Fruit fly (Drosophila melanogaster) whole organism, wandering third instar larva: ENCODE measurements around the gene alpha-Man-Ib.

Experiments used
- Abd-B ChIP-seq: fragments of >200 bp; optimal IDR thresholded peaks from 2 replicates; lab custom pipeline; 2017; ENCODE audit warnings: missing biosample characterization, missing genetic modification characterization
- Dfd ChIP-seq: fragments of >200 bp; optimal IDR thresholded peaks from 2 replicates; lab custom pipeline; 2017; ENCODE audit warnings: missing biosample characterization, missing genetic modification characterization
- Dif ChIP-seq: fragments of 200-275, 200-300 bp; sonication (Bioruptor generic); optimal IDR thresholded peaks from 2 replicates; lab custom pipeline; 2018; ENCODE audit warnings: missing biosample characterization, missing genetic modification characterization; ENCODE audit not compliant: partially characterized antibody
- GATAd ChIP-seq: sonication (Bioruptor generic); optimal IDR thresholded peaks from 2 replicates; lab custom pipeline; 2016; ENCODE audit warnings: missing biosample characterization, missing genetic modification characterization
- Hnf4 ChIP-seq: fragments of 200-800 bp; sonication (Bioruptor generic); optimal IDR thresholded peaks from 2 replicates; lab custom pipeline; 2016; ENCODE audit warnings: missing biosample characterization, mild to moderate bottlenecking, missing genetic modification characterization
- Mio ChIP-seq: sonication (Bioruptor generic); optimal IDR thresholded peaks from 2 replicates; lab custom pipeline; 2016; ENCODE audit warnings: missing biosample characterization, missing genetic modification characterization
- Myc ChIP-seq: fragments of >200 bp; optimal IDR thresholded peaks from 2 replicates; lab custom pipeline; 2017
- N ChIP-seq: fragments of >200 bp; optimal IDR thresholded peaks from 2 replicates; lab custom pipeline; 2018; ENCODE audit warnings: missing biosample characterization, missing external identifiers, missing genetic modification characterization
- Rel ChIP-seq, 2 experiments: fragments of 200-800 bp; sonication (Bioruptor generic) in 1 of 2; optimal IDR thresholded peaks; 2 replicates in 1 of 2; 3 replicates in 1 of 2; lab custom pipeline; 2016 to 2019; ENCODE audit warnings: mild to moderate bottlenecking in 2 of 2, missing biosample characterization in 2 of 2, missing genetic modification characterization in 2 of 2, moderate library complexity in 1 of 2
- Sp1 ChIP-seq: fragments of 200-800 bp; sonication (Bioruptor generic); optimal IDR thresholded peaks from 3 replicates; lab custom pipeline; 2019; ENCODE audit warnings: missing biosample characterization, mild to moderate bottlenecking, missing genetic modification characterization, moderate library complexity
- Vsx2 ChIP-seq: fragments of 200-300, 225-300 bp; sonication (Bioruptor generic); optimal IDR thresholded peaks from 2 replicates; lab custom pipeline; 2018; ENCODE audit warnings: missing biosample characterization, missing genetic modification characterization; ENCODE audit not compliant: partially characterized antibody
- brk ChIP-seq: fragments of 200-800 bp; sonication (Bioruptor generic); optimal IDR thresholded peaks from 2 replicates; lab custom pipeline; 2016; ENCODE audit warnings: missing biosample characterization, mild to moderate bottlenecking, missing genetic modification characterization
- dmrt93B ChIP-seq: fragments of 200-800 bp; sonication (Bioruptor generic); optimal IDR thresholded peaks from 2 replicates; lab custom pipeline; 2018; ENCODE audit warnings: missing biosample characterization, mild to moderate bottlenecking, missing genetic modification characterization
- dsf ChIP-seq: sonication (Bioruptor generic); optimal IDR thresholded peaks from 2 replicates; lab custom pipeline; 2016; ENCODE audit warnings: missing biosample characterization, missing genetic modification characterization, borderline replicate concordance
- ey ChIP-seq: fragments of 200-800 bp; sonication (Bioruptor generic); optimal IDR thresholded peaks from 2 replicates; lab custom pipeline; 2016; ENCODE audit warnings: missing biosample characterization, missing genetic modification characterization
- foxo ChIP-seq, 2 experiments: fragments of 200-800 bp; sonication (Bioruptor generic); optimal IDR thresholded peaks; 2 replicates in 1 of 2; 3 replicates in 1 of 2; lab custom pipeline; 2016 to 2017; ENCODE audit warnings: missing biosample characterization in 2 of 2, missing genetic modification characterization in 2 of 2
- fru ChIP-seq: fragments of 200-800 bp; sonication (Bioruptor generic); optimal IDR thresholded peaks from 3 replicates; lab custom pipeline; 2016; ENCODE audit warnings: missing biosample characterization, mild to moderate bottlenecking, missing genetic modification characterization
- h ChIP-seq: fragments of 200-800 bp; sonication (Bioruptor generic); optimal IDR thresholded peaks from 3 replicates; lab custom pipeline; 2016; ENCODE audit warnings: missing biosample characterization, mild to moderate bottlenecking, missing genetic modification characterization
- jim ChIP-seq: fragments of 175-275, 200-325 bp; sonication (Bioruptor generic); optimal IDR thresholded peaks from 2 replicates; lab custom pipeline; 2016; ENCODE audit warnings: missing biosample characterization, mild to moderate bottlenecking, missing genetic modification characterization
- lola ChIP-seq: fragments of >200 bp; optimal IDR thresholded peaks from 2 replicates; lab custom pipeline; 2017; ENCODE audit warnings: missing biosample characterization, missing genetic modification characterization
- pan ChIP-seq: fragments of >200 bp; optimal IDR thresholded peaks from 2 replicates; lab custom pipeline; 2017
- rgr ChIP-seq: fragments of 200-800 bp; sonication (Bioruptor generic); optimal IDR thresholded peaks from 3 replicates; lab custom pipeline; 2016; ENCODE audit warnings: missing biosample characterization, mild to moderate bottlenecking, missing genetic modification characterization
- sv ChIP-seq: fragments of 200-800 bp; sonication (Bioruptor generic); optimal IDR thresholded peaks from 3 replicates; lab custom pipeline; 2016; ENCODE audit warnings: missing biosample characterization, missing genetic modification characterization
- tai ChIP-seq: sonication (Bioruptor generic); optimal IDR thresholded peaks from 2 replicates; lab custom pipeline; 2016; ENCODE audit warnings: missing biosample characterization, missing genetic modification characterization
- woc ChIP-seq: sonication (Bioruptor generic); optimal IDR thresholded peaks from 2 replicates; lab custom pipeline; 2016; ENCODE audit warnings: missing biosample characterization, mild to moderate bottlenecking, missing genetic modification characterization

alpha-Man-Ib gene

dm6 chr3R:29083459-29084457 lies 28.9 kb downstream of the alpha-Man-Ib start:
- TF ChIP-seq Mio (no peak), rgr (GFP tag; lab: Kevin White, UChicago) (peak; percentile 17), fru (GFP tag; lab: Kevin White, UChicago) (peak; percentile 12), Myc (lab: Kevin White, UChicago) (no peak), Sp1 (GFP tag; lab: Kevin White, UChicago) (no peak), foxo (GFP tag; optimal IDR thresholded peaks at IDR 0.05; lab: Kevin White, UChicago) (peak in 1 of 2 experiments; percentile 45), Abd-B (no peak), N (no peak)

- no peak for TF ChIP-seq ey (GFP tag; lab: Kevin White, UChicago)
- TF ChIP-seq Rel (GFP tag; optimal IDR thresholded peaks at IDR 0.05; lab: Kevin White, UChicago), result no peak
- peak; percentile 53 for TF ChIP-seq Rel (tag; optimal IDR thresholded peaks at IDR 0.05; lab: Kevin White, UChicago)
- peak; percentile 16 for TF ChIP-seq Vsx2
- TF ChIP-seq Mio, result no peak
- TF ChIP-seq Dfd (GFP tag; lab: Kevin White, UChicago), result peak; percentile 9
- TF ChIP-seq woc (GFP tag; lab: Kevin White, UChicago), result no peak
- TF ChIP-seq Myc (lab: Kevin White, UChicago), result peak; percentile 39
Measured at dm6 chr3R:29082511-29083296, 29.9 kb downstream of the alpha-Man-Ib start.

dm6 chr3R:29082034-29082433 lies 30.6 kb downstream of the alpha-Man-Ib start:
- TF ChIP-seq lola (GFP tag; lab: Kevin White, UChicago), result no peak
- TF ChIP-seq dmrt93B (GFP tag; lab: Kevin White, UChicago), result no peak
- TF ChIP-seq Hnf4 (GFP tag; lab: Kevin White, UChicago), result no peak
- TF ChIP-seq Rel (GFP tag; optimal IDR thresholded peaks at IDR 0.05; lab: Kevin White, UChicago), result no peak
- TF ChIP-seq Rel (tag; optimal IDR thresholded peaks at IDR 0.05; lab: Kevin White, UChicago), result peak; percentile 49
- no peak for TF ChIP-seq GATAd (GFP tag; lab: Kevin White, UChicago)

- TF ChIP-seq Dif, result no peak
- TF ChIP-seq h, result no peak
- no peak for TF ChIP-seq rgr (GFP tag; lab: Kevin White, UChicago)
- TF ChIP-seq ey (GFP tag; lab: Kevin White, UChicago), result no peak
- no peak for TF ChIP-seq brk (GFP tag; lab: Kevin White, UChicago)
- no peak for TF ChIP-seq Vsx2
- TF ChIP-seq GATAd (GFP tag; lab: Kevin White, UChicago), result no peak
- no peak for TF ChIP-seq pan (lab: Kevin White, UChicago)
- no peak for TF ChIP-seq jim (GFP tag; lab: Kevin White, UChicago)
- no peak for TF ChIP-seq dsf (GFP tag; lab: Kevin White, UChicago)
- TF ChIP-seq Sp1 (GFP tag; lab: Kevin White, UChicago), result no peak
- no peak for TF ChIP-seq woc (GFP tag; lab: Kevin White, UChicago)
- TF ChIP-seq Dfd (GFP tag; lab: Kevin White, UChicago), result no peak
- TF ChIP-seq foxo (GFP tag; optimal IDR thresholded peaks at IDR 0.05; lab: Kevin White, UChicago), result no peak
- no peak for TF ChIP-seq sv (GFP tag; lab: Kevin White, UChicago)
- no peak for TF ChIP-seq N
- no peak for TF ChIP-seq tai (GFP tag; lab: Kevin White, UChicago)
Measured at dm6 chr3R:29077572-29077971, 35.0 kb downstream of the alpha-Man-Ib start.

dm6 chr3R:29076609-29077008 lies 36.0 kb downstream of the alpha-Man-Ib start:
- TF ChIP-seq Sp1 (GFP tag; lab: Kevin White, UChicago), result no peak
